Fruit fly (Drosophila melanogaster) whole organism, wandering third instar larva: ENCODE data around the gene mthl15.

Experiments
- Abd-B ChIP-seq: fragments of >200 bp; optimal IDR thresholded peaks from 2 replicates; lab custom pipeline; 2017; ENCODE audit warnings: missing biosample characterization, missing genetic modification characterization
- CG32264 ChIP-seq: fragments of 200-800 bp; sonication (Bioruptor generic); optimal IDR thresholded peaks from 2 replicates; lab custom pipeline; 2016; ENCODE audit warnings: missing biosample characterization, missing genetic modification characterization
- CG9705 ChIP-seq: fragments of 200-800 bp; sonication (Bioruptor generic); optimal IDR thresholded peaks from 2 replicates; lab custom pipeline; 2018; ENCODE audit warnings: missing biosample characterization, mild to moderate bottlenecking, missing genetic modification characterization
- Dif ChIP-seq: fragments of 200-275, 200-300 bp; sonication (Bioruptor generic); optimal IDR thresholded peaks from 2 replicates; lab custom pipeline; 2018; ENCODE audit warnings: missing biosample characterization, missing genetic modification characterization; ENCODE audit not compliant: partially characterized antibody
- GATAd ChIP-seq: sonication (Bioruptor generic); optimal IDR thresholded peaks from 2 replicates; lab custom pipeline; 2016; ENCODE audit warnings: missing biosample characterization, missing genetic modification characterization
- HLH106 ChIP-seq: fragments of 200-800 bp; optimal IDR thresholded peaks from 3 replicates; lab custom pipeline; 2019; ENCODE audit warnings: missing biosample characterization, mild to moderate bottlenecking, missing genetic modification characterization, moderate library complexity
- Hnf4 ChIP-seq: fragments of 200-800 bp; sonication (Bioruptor generic); optimal IDR thresholded peaks from 2 replicates; lab custom pipeline; 2016; ENCODE audit warnings: missing biosample characterization, mild to moderate bottlenecking, missing genetic modification characterization
- Hr83 ChIP-seq: fragments of 200-300 bp; sonication (Bioruptor generic); optimal IDR thresholded peaks from 2 replicates; lab custom pipeline; 2016; ENCODE audit warnings: missing biosample characterization, mild to moderate bottlenecking, missing genetic modification characterization, moderate library complexity; ENCODE audit not compliant: poor library complexity, severe bottlenecking
- Myc ChIP-seq: fragments of >200 bp; optimal IDR thresholded peaks from 2 replicates; lab custom pipeline; 2017
- OdsH ChIP-seq: fragments of 200-800 bp; sonication (Bioruptor generic); optimal IDR thresholded peaks from 2 replicates; lab custom pipeline; 2016; ENCODE audit warnings: missing biosample characterization, mild to moderate bottlenecking, missing genetic modification characterization
- Rel ChIP-seq, 2 experiments: fragments of 200-800 bp; sonication (Bioruptor generic) in 1 of 2; optimal IDR thresholded peaks; 2 replicates in 1 of 2; 3 replicates in 1 of 2; lab custom pipeline; 2016 to 2019; ENCODE audit warnings: mild to moderate bottlenecking in 2 of 2, missing biosample characterization in 2 of 2, missing genetic modification characterization in 2 of 2, moderate library complexity in 1 of 2
- Sp1 ChIP-seq: fragments of 200-800 bp; sonication (Bioruptor generic); optimal IDR thresholded peaks from 3 replicates; lab custom pipeline; 2019; ENCODE audit warnings: missing biosample characterization, mild to moderate bottlenecking, missing genetic modification characterization, moderate library complexity
- brk ChIP-seq: fragments of 200-800 bp; sonication (Bioruptor generic); optimal IDR thresholded peaks from 2 replicates; lab custom pipeline; 2016; ENCODE audit warnings: missing biosample characterization, mild to moderate bottlenecking, missing genetic modification characterization
- dl ChIP-seq, 2 experiments: fragments of 175-275, 200-275 bp in 1 of 2; fragments of 200-275 bp in 1 of 2; sonication (Bioruptor generic); optimal IDR thresholded peaks; lab custom pipeline; 2018; ENCODE audit warnings: mild to moderate bottlenecking in 2 of 2, missing biosample characterization in 2 of 2, missing genetic modification characterization in 2 of 2, moderate library complexity in 2 of 2; ENCODE audit not compliant: partially characterized antibody in 2 of 2, insufficient read depth in 1 of 2
- ey ChIP-seq: fragments of 200-800 bp; sonication (Bioruptor generic); optimal IDR thresholded peaks from 2 replicates; lab custom pipeline; 2016; ENCODE audit warnings: missing biosample characterization, missing genetic modification characterization
- foxo ChIP-seq, 2 experiments: fragments of 200-800 bp; sonication (Bioruptor generic); optimal IDR thresholded peaks; 2 replicates in 1 of 2; 3 replicates in 1 of 2; lab custom pipeline; 2016 to 2017; ENCODE audit warnings: missing biosample characterization in 2 of 2, missing genetic modification characterization in 2 of 2
- fru ChIP-seq: fragments of 200-800 bp; sonication (Bioruptor generic); optimal IDR thresholded peaks from 3 replicates; lab custom pipeline; 2016; ENCODE audit warnings: missing biosample characterization, mild to moderate bottlenecking, missing genetic modification characterization
- h ChIP-seq: fragments of 200-800 bp; sonication (Bioruptor generic); optimal IDR thresholded peaks from 3 replicates; lab custom pipeline; 2016; ENCODE audit warnings: missing biosample characterization, mild to moderate bottlenecking, missing genetic modification characterization
- jim ChIP-seq: fragments of 175-275, 200-325 bp; sonication (Bioruptor generic); optimal IDR thresholded peaks from 2 replicates; lab custom pipeline; 2016; ENCODE audit warnings: missing biosample characterization, mild to moderate bottlenecking, missing genetic modification characterization
- pan ChIP-seq: fragments of >200 bp; optimal IDR thresholded peaks from 2 replicates; lab custom pipeline; 2017
- psq ChIP-seq: fragments of 200-800 bp; sonication (Bioruptor generic); optimal IDR thresholded peaks from 3 replicates; lab custom pipeline; 2017; ENCODE audit warnings: missing biosample characterization, mild to moderate bottlenecking, missing genetic modification characterization, moderate library complexity
- rgr ChIP-seq: fragments of 200-800 bp; sonication (Bioruptor generic); optimal IDR thresholded peaks from 3 replicates; lab custom pipeline; 2016; ENCODE audit warnings: missing biosample characterization, mild to moderate bottlenecking, missing genetic modification characterization
- sv ChIP-seq: fragments of 200-800 bp; sonication (Bioruptor generic); optimal IDR thresholded peaks from 3 replicates; lab custom pipeline; 2016; ENCODE audit warnings: missing biosample characterization, missing genetic modification characterization
- tai ChIP-seq: sonication (Bioruptor generic); optimal IDR thresholded peaks from 2 replicates; lab custom pipeline; 2016; ENCODE audit warnings: missing biosample characterization, missing genetic modification characterization
- woc ChIP-seq: sonication (Bioruptor generic); optimal IDR thresholded peaks from 2 replicates; lab custom pipeline; 2016; ENCODE audit warnings: missing biosample characterization, mild to moderate bottlenecking, missing genetic modification characterization

The mthl15 gene

dm6 chr2L:10238726-10239652 lies 872 bp upstream of the mthl15 start, which contains the start of gene me31B:
Gene me31B (plus strand): TSS chr2L:10239341.
- TF ChIP-seq Hnf4 (GFP tag; lab: Kevin White, UChicago) (peak; percentile 1), woc (GFP tag; lab: Kevin White, UChicago) (peak; percentile 76), CG9705 (GFP tag; lab: Kevin White, UChicago) (no peak), Myc (lab: Kevin White, UChicago) (no peak)

DNA sequence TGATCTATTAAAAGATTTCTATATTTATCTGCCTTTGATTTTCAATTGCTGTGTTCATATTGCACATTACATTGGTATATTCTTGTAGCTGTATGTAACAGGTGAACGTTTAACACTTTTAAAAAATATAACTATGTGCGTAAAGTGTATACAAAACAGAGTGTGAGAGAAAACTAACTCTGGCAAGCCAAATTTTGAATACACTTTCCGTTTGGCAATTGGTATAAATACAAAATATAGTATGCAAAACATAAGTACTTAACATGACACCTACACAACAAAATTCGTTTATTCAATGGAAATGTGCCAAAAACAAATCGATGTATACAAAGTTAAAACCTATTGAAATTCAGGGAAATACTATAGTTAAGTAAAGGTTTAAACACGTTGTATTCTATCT lies 5.3 kb downstream of the mthl15 start:
- TF ChIP-seq Hr83 (GFP tag; lab: Kevin White, UChicago) (no peak), pan (lab: Kevin White, UChicago) (no peak), CG32264 (GFP tag; lab: Kevin White, UChicago) (no peak), Hnf4 (GFP tag; lab: Kevin White, UChicago) (no peak), woc (GFP tag; lab: Kevin White, UChicago) (no peak), Dif (no peak), sv (GFP tag; lab: Kevin White, UChicago) (no peak), Abd-B (no peak), fru (no peak), jim (GFP tag; lab: Kevin White, UChicago) (no peak)

DNA sequence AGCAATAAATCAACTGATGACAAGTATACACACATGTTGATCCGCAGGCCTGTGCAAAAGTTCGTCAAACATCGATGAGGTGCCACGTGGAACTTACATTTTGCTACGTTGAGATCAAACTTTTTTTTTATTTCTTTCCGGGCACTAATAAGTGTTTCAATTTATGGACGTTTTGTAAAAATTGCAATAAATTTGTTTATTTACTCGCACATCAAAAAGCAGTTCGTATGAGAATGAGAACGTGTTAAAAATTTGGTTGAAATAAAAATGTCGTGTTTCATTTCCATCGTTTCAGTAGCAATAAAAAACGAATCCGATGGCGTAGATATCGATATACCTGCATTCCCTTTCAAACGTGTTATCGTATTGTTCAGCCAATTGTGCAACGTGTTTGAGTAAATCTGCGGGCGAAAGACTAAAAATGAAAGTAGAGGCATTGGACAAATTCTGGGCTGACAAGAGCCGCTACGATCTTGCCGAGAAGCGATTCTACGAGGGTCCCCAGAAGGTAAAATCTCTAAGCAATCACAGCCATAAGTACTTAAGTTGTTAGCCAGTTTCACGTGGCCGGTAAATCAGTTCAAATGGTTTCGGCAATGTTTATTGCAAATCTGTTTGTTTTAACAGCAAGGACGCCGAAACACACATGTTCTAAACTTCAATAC lies 5.8 kb downstream of the mthl15 start, which contains the start of gene eEF1delta:
eEF1delta (plus strand) TSS at position 356 of the 665 bp plus-strand sequence.
- no peak for TF ChIP-seq GATAd (GFP tag; lab: Kevin White, UChicago)
- peak; percentile 57 for TF ChIP-seq woc (GFP tag; lab: Kevin White, UChicago)

- no peak for TF ChIP-seq dl (GFP tag; optimal IDR thresholded peaks at IDR 0.05; lab: Kevin White, UChicago; ENCODE audit: insufficient read depth in 1 of 2, partially characterized antibody in 2 of 2)
- no peak for TF ChIP-seq brk (GFP tag; lab: Kevin White, UChicago)
Measured at dm6 chr2L:10231510-10231909, 6.6 kb downstream of the mthl15 start, which contains the start of gene ova. Gene ova (minus strand): TSS chr2L:10231692.

DNA sequence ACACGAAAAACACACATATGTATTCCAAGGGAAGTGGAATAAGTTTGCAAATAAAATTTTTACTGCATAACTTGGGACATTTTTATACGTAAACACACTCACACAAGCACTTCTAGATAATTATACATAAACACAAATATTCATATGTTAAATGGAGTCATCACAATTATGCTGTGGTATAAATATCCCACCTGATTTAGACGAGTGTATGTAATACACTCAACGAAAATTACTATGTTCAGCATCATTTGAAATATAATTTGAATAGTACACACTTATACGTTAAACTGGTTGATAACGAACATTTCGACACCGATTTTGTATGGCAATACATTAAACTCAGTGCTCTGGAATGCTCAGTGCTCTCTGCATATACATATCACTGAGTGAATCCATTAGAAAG lies 7.0 kb downstream of the mthl15 start:
- no peak for TF ChIP-seq dl (GFP tag; optimal IDR thresholded peaks at IDR 0.05; lab: Kevin White, UChicago; ENCODE audit: insufficient read depth in 1 of 2, partially characterized antibody in 2 of 2)
- TF ChIP-seq ey (GFP tag; lab: Kevin White, UChicago) = peak; percentile 28
- TF ChIP-seq brk (GFP tag; lab: Kevin White, UChicago) = peak; percentile 43
- peak; percentile 32 for TF ChIP-seq psq (GFP tag; lab: Kevin White, UChicago)
- TF ChIP-seq woc (GFP tag; lab: Kevin White, UChicago) = no peak
- TF ChIP-seq Hr83 (GFP tag; lab: Kevin White, UChicago) = peak; percentile 40
- TF ChIP-seq tai (GFP tag; lab: Kevin White, UChicago) = peak; percentile 59
- TF ChIP-seq pan (lab: Kevin White, UChicago) = no peak
- peak; percentile 1 for TF ChIP-seq Sp1
- TF ChIP-seq Hnf4 (GFP tag; lab: Kevin White, UChicago) = peak; percentile 22
- peak; percentile 18 for TF ChIP-seq OdsH (GFP tag; lab: Kevin White, UChicago)
- TF ChIP-seq Rel (GFP tag; optimal IDR thresholded peaks at IDR 0.05; lab: Kevin White, UChicago) = no peak
- TF ChIP-seq Rel (tag; optimal IDR thresholded peaks at IDR 0.05; lab: Kevin White, UChicago) = no peak
- TF ChIP-seq foxo (GFP tag; optimal IDR thresholded peaks at IDR 0.05; lab: Kevin White, UChicago) = peak in 1 of 2 experiments; percentile 59
- peak; percentile 60 for TF ChIP-seq rgr
- TF ChIP-seq HLH106 (tag; lab: Kevin White, UChicago) = peak; percentile 19
- peak; percentile 55 for TF ChIP-seq fru
- TF ChIP-seq h (GFP tag; lab: Kevin White, UChicago) = peak; percentile 66
